Comparison of ENCODE assay signal across 1 worm cellular context in genomic region chrX:3114306-3115133, ce11.
TF ChIP-seq lines count a peak whose summit lies in the region.

Gene gpd-2 (minus strand): TSS chrX:3114689.

TF ChIP-seq in whole organism, L1 larva, 84 proteins besides CTCF, POLR2A, EP300 and RAD21 (continued from another document):
- TF ChIP-seq pag-3 (tag; optimal IDR thresholded peaks at IDR 0.05; lab: Kevin White, UChicago; ENCODE audit: borderline replicate concordance, insufficient read depth): no peak
- no peak for TF ChIP-seq lin-15B (tag; optimal IDR thresholded peaks at IDR 0.05; lab: Kevin White, UChicago)
